Fruit fly (Drosophila melanogaster) whole organism, wandering third instar larva: ENCODE results near the gene Mlc-c.
A peak's percentile ranks its signal among the peaks of the same experiment; 100 is the strongest.

Experiments used
- Abd-B ChIP-seq: fragments of >200 bp; optimal IDR thresholded peaks from 2 replicates; lab custom pipeline; 2017; ENCODE audit warnings: missing biosample characterization, missing genetic modification characterization
- CG32264 ChIP-seq: fragments of 200-800 bp; sonication (Bioruptor generic); optimal IDR thresholded peaks from 2 replicates; lab custom pipeline; 2016; ENCODE audit warnings: missing biosample characterization, missing genetic modification characterization
- CG9705 ChIP-seq: fragments of 200-800 bp; sonication (Bioruptor generic); optimal IDR thresholded peaks from 2 replicates; lab custom pipeline; 2018; ENCODE audit warnings: missing biosample characterization, mild to moderate bottlenecking, missing genetic modification characterization
- Dfd ChIP-seq: fragments of >200 bp; optimal IDR thresholded peaks from 2 replicates; lab custom pipeline; 2017; ENCODE audit warnings: missing biosample characterization, missing genetic modification characterization
- GATAd ChIP-seq: sonication (Bioruptor generic); optimal IDR thresholded peaks from 2 replicates; lab custom pipeline; 2016; ENCODE audit warnings: missing biosample characterization, missing genetic modification characterization
- HLH106 ChIP-seq: fragments of 200-800 bp; optimal IDR thresholded peaks from 3 replicates; lab custom pipeline; 2019; ENCODE audit warnings: missing biosample characterization, mild to moderate bottlenecking, missing genetic modification characterization, moderate library complexity
- Hnf4 ChIP-seq: fragments of 200-800 bp; sonication (Bioruptor generic); optimal IDR thresholded peaks from 2 replicates; lab custom pipeline; 2016; ENCODE audit warnings: missing biosample characterization, mild to moderate bottlenecking, missing genetic modification characterization
- Hr83 ChIP-seq: fragments of 200-300 bp; sonication (Bioruptor generic); optimal IDR thresholded peaks from 2 replicates; lab custom pipeline; 2016; ENCODE audit warnings: missing biosample characterization, mild to moderate bottlenecking, missing genetic modification characterization, moderate library complexity; ENCODE audit not compliant: poor library complexity, severe bottlenecking
- Jra ChIP-seq: sonication (Bioruptor generic); optimal IDR thresholded peaks from 2 replicates; lab custom pipeline; 2016; ENCODE audit warnings: missing biosample characterization, missing genetic modification characterization
- Mio ChIP-seq: sonication (Bioruptor generic); optimal IDR thresholded peaks from 2 replicates; lab custom pipeline; 2016; ENCODE audit warnings: missing biosample characterization, missing genetic modification characterization
- Myc ChIP-seq: fragments of >200 bp; optimal IDR thresholded peaks from 2 replicates; lab custom pipeline; 2017
- N ChIP-seq: fragments of >200 bp; optimal IDR thresholded peaks from 2 replicates; lab custom pipeline; 2018; ENCODE audit warnings: missing biosample characterization, missing external identifiers, missing genetic modification characterization
- OdsH ChIP-seq: fragments of 200-800 bp; sonication (Bioruptor generic); optimal IDR thresholded peaks from 2 replicates; lab custom pipeline; 2016; ENCODE audit warnings: missing biosample characterization, mild to moderate bottlenecking, missing genetic modification characterization
- Sp1 ChIP-seq: fragments of 200-800 bp; sonication (Bioruptor generic); optimal IDR thresholded peaks from 3 replicates; lab custom pipeline; 2019; ENCODE audit warnings: missing biosample characterization, mild to moderate bottlenecking, missing genetic modification characterization, moderate library complexity
- Vsx2 ChIP-seq: fragments of 200-300, 225-300 bp; sonication (Bioruptor generic); optimal IDR thresholded peaks from 2 replicates; lab custom pipeline; 2018; ENCODE audit warnings: missing biosample characterization, missing genetic modification characterization; ENCODE audit not compliant: partially characterized antibody
- br ChIP-seq: fragments of 200-800 bp; sonication (Bioruptor generic); optimal IDR thresholded peaks from 2 replicates; lab custom pipeline; 2016; ENCODE audit warnings: missing biosample characterization, missing genetic modification characterization
- brk ChIP-seq: fragments of 200-800 bp; sonication (Bioruptor generic); optimal IDR thresholded peaks from 2 replicates; lab custom pipeline; 2016; ENCODE audit warnings: missing biosample characterization, mild to moderate bottlenecking, missing genetic modification characterization
- dl ChIP-seq, 2 experiments: fragments of 175-275, 200-275 bp in 1 of 2; fragments of 200-275 bp in 1 of 2; sonication (Bioruptor generic); optimal IDR thresholded peaks; lab custom pipeline; 2018; ENCODE audit warnings: mild to moderate bottlenecking in 2 of 2, missing biosample characterization in 2 of 2, missing genetic modification characterization in 2 of 2, moderate library complexity in 2 of 2; ENCODE audit not compliant: partially characterized antibody in 2 of 2, insufficient read depth in 1 of 2
- dmrt93B ChIP-seq: fragments of 200-800 bp; sonication (Bioruptor generic); optimal IDR thresholded peaks from 2 replicates; lab custom pipeline; 2018; ENCODE audit warnings: missing biosample characterization, mild to moderate bottlenecking, missing genetic modification characterization
- ey ChIP-seq: fragments of 200-800 bp; sonication (Bioruptor generic); optimal IDR thresholded peaks from 2 replicates; lab custom pipeline; 2016; ENCODE audit warnings: missing biosample characterization, missing genetic modification characterization
- foxo ChIP-seq, 2 experiments: fragments of 200-800 bp; sonication (Bioruptor generic); optimal IDR thresholded peaks; 2 replicates in 1 of 2; 3 replicates in 1 of 2; lab custom pipeline; 2016 to 2017; ENCODE audit warnings: missing biosample characterization in 2 of 2, missing genetic modification characterization in 2 of 2
- fru ChIP-seq: fragments of 200-800 bp; sonication (Bioruptor generic); optimal IDR thresholded peaks from 3 replicates; lab custom pipeline; 2016; ENCODE audit warnings: missing biosample characterization, mild to moderate bottlenecking, missing genetic modification characterization
- h ChIP-seq: fragments of 200-800 bp; sonication (Bioruptor generic); optimal IDR thresholded peaks from 3 replicates; lab custom pipeline; 2016; ENCODE audit warnings: missing biosample characterization, mild to moderate bottlenecking, missing genetic modification characterization
- lola ChIP-seq: fragments of >200 bp; optimal IDR thresholded peaks from 2 replicates; lab custom pipeline; 2017; ENCODE audit warnings: missing biosample characterization, missing genetic modification characterization
- pan ChIP-seq: fragments of >200 bp; optimal IDR thresholded peaks from 2 replicates; lab custom pipeline; 2017
- psq ChIP-seq: fragments of 200-800 bp; sonication (Bioruptor generic); optimal IDR thresholded peaks from 3 replicates; lab custom pipeline; 2017; ENCODE audit warnings: missing biosample characterization, mild to moderate bottlenecking, missing genetic modification characterization, moderate library complexity
- rgr ChIP-seq: fragments of 200-800 bp; sonication (Bioruptor generic); optimal IDR thresholded peaks from 3 replicates; lab custom pipeline; 2016; ENCODE audit warnings: missing biosample characterization, mild to moderate bottlenecking, missing genetic modification characterization
- sage ChIP-seq: fragments of 200-800 bp; sonication (Bioruptor generic); optimal IDR thresholded peaks from 2 replicates; lab custom pipeline; 2016; ENCODE audit warnings: missing biosample characterization, mild to moderate bottlenecking, missing genetic modification characterization
- sv ChIP-seq: fragments of 200-800 bp; sonication (Bioruptor generic); optimal IDR thresholded peaks from 3 replicates; lab custom pipeline; 2016; ENCODE audit warnings: missing biosample characterization, missing genetic modification characterization
- tai ChIP-seq: sonication (Bioruptor generic); optimal IDR thresholded peaks from 2 replicates; lab custom pipeline; 2016; ENCODE audit warnings: missing biosample characterization, missing genetic modification characterization
- woc ChIP-seq: sonication (Bioruptor generic); optimal IDR thresholded peaks from 2 replicates; lab custom pipeline; 2016; ENCODE audit warnings: missing biosample characterization, mild to moderate bottlenecking, missing genetic modification characterization

The Mlc-c gene

dm6 chrX:5608472-5608871 is 13.9 kb downstream of the Mlc-c start:
- TF ChIP-seq Vsx2 (GFP tag; lab: Kevin White, UChicago) (no peak), HLH106 (tag; lab: Kevin White, UChicago) (peak; percentile 20), h (GFP tag; lab: Kevin White, UChicago) (peak; percentile 22), dmrt93B (GFP tag; lab: Kevin White, UChicago) (peak; percentile 35), br (GFP tag; lab: Kevin White, UChicago) (no peak), Dfd (GFP tag; lab: Kevin White, UChicago) (no peak), OdsH (peak; percentile 51), ey (GFP tag; lab: Kevin White, UChicago) (peak; percentile 52), lola (GFP tag; lab: Kevin White, UChicago) (no peak), woc (GFP tag; lab: Kevin White, UChicago) (no peak), Hnf4 (GFP tag; lab: Kevin White, UChicago) (no peak), foxo (GFP tag; optimal IDR thresholded peaks at IDR 0.05; lab: Kevin White, UChicago) (peak in 1 of 2 experiments; percentile 67), rgr (peak; percentile 53), psq (GFP tag; lab: Kevin White, UChicago) (peak; percentile 27), fru (peak; percentile 49)

dm6 chrX:5607647-5608046 is 14.7 kb downstream of the Mlc-c start:
- TF ChIP-seq br (GFP tag; lab: Kevin White, UChicago), result no peak
- no peak for TF ChIP-seq pan (lab: Kevin White, UChicago)
- TF ChIP-seq CG32264 (GFP tag; lab: Kevin White, UChicago), result no peak
- no peak for TF ChIP-seq sage (GFP tag; lab: Kevin White, UChicago)
- TF ChIP-seq CG9705 (GFP tag; lab: Kevin White, UChicago), result no peak
- TF ChIP-seq Dfd (GFP tag; lab: Kevin White, UChicago), result no peak
- no peak for TF ChIP-seq Sp1 (GFP tag; lab: Kevin White, UChicago)
- no peak for TF ChIP-seq foxo (GFP tag; optimal IDR thresholded peaks at IDR 0.05; lab: Kevin White, UChicago)
- TF ChIP-seq Jra (GFP tag; lab: Kevin White, UChicago), result no peak
- no peak for TF ChIP-seq woc (GFP tag; lab: Kevin White, UChicago)
- no peak for TF ChIP-seq dl (GFP tag; optimal IDR thresholded peaks at IDR 0.05; lab: Kevin White, UChicago; ENCODE audit: insufficient read depth in 1 of 2, partially characterized antibody in 2 of 2)
- TF ChIP-seq N (GFP tag; lab: Kevin White, UChicago), result no peak
- TF ChIP-seq GATAd (GFP tag; lab: Kevin White, UChicago), result no peak
- no peak for TF ChIP-seq tai
- TF ChIP-seq sv (GFP tag; lab: Kevin White, UChicago), result no peak
- TF ChIP-seq Mio (GFP tag; lab: Kevin White, UChicago), result no peak
- no peak for TF ChIP-seq Myc (lab: Kevin White, UChicago)
- TF ChIP-seq ey (GFP tag; lab: Kevin White, UChicago), result no peak
- no peak for TF ChIP-seq Hr83 (GFP tag; lab: Kevin White, UChicago)
- TF ChIP-seq, all 38 proteins: peak for 0

DNA sequence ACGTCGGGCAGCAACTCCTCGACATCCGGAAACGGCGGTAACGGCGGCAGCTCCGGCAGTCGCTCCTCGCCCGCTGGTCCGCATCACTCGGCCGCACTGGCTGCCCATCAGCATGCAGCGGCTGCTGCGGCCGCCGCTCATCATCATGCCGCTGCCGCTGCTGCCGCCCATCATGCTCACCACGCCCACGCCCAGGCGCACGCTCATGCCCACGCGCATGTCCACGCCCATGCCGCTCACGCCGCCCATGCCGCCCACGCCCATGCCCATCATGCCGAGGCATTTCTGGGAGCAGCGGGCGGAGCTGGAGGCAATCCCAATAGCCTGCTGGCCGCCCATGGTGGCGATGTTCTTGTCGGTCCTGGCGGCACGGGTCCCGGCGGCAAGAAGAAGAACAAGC is 16.0 kb downstream of the Mlc-c start:
- TF ChIP-seq Dfd (GFP tag; lab: Kevin White, UChicago), result no peak
- TF ChIP-seq CG32264 (GFP tag; lab: Kevin White, UChicago), result no peak
- peak; percentile 6 for TF ChIP-seq pan (lab: Kevin White, UChicago)

DNA sequence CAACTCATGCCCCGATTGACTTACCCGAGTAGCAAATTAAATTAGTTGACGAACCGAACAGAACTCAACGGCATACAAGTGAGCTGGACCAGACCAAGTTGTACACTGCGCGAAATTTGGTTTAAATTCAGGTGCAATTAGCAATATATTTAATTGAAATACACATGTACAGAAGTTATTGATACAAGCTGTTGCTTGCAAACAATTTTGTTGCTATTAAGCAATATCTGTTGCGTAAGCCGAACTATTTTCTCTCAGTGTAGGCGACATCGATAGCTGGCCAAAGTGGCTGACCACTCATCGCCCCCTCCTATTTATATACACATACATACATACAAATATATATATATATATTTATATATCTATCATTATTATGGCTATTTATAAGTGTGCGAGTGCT is 18.2 kb downstream of the Mlc-c start:
- TF ChIP-seq woc (GFP tag; lab: Kevin White, UChicago) (no peak), tai (no peak), ey (GFP tag; lab: Kevin White, UChicago) (no peak), HLH106 (tag; lab: Kevin White, UChicago) (no peak), CG32264 (GFP tag; lab: Kevin White, UChicago) (no peak), Vsx2 (GFP tag; lab: Kevin White, UChicago) (no peak), Myc (lab: Kevin White, UChicago) (no peak), Abd-B (no peak)

dm6 chrX:5603009-5603408 is 19.3 kb downstream of the Mlc-c start:
- TF ChIP-seq brk, result no peak
